Fruit fly (Drosophila melanogaster) S2 (cell line): ENCODE results near the gene CG33795.

ENCODE experiments used
- CG8478 ChIP-seq: fragments of >200 bp; optimal IDR thresholded peaks from 2 replicates; lab custom pipeline; 2018
- CTCF ChIP-seq, 2 experiments: fragments of >200 bp; optimal IDR thresholded peaks; 2 replicates each; lab custom pipeline; 2018

- TF ChIP-seq CG8478 (lab: Kevin White, UChicago) (no peak), CTCF (optimal IDR thresholded peaks at IDR 0.05; lab: Kevin White, UChicago) (no peak)
Measured at dm6 chr3L:16139131-16139530, 32.0 kb downstream of the CG33795 start.
